Worm (Caenorhabditis elegans) whole organism, mixed stage, embryonic: ENCODE data around the gene F20C5.5.
A peak's percentile ranks its signal among the peaks of the same experiment; 100 is the strongest.

Experiments
- blmp-1 ChIP-seq: fragments of 150-350 bp; optimal IDR thresholded peaks from 2 replicates; lab custom pipeline; 2014; ENCODE audit warnings: missing biosample characterization, missing genetic modification characterization
- elt-1 ChIP-seq: sonication (generic microtip); optimal IDR thresholded peaks from 2 replicates; lab custom pipeline; 2017; ENCODE audit warnings: missing genetic modification characterization, mild to moderate bottlenecking, missing compliant biosample characterization, antibody characterized with exemption, moderate library complexity, borderline replicate concordance; ENCODE audit not compliant: insufficient read depth
- lsy-2 ChIP-seq: fragments of 150-350 bp; optimal IDR thresholded peaks from 2 replicates; lab custom pipeline; 2014; ENCODE audit warnings: missing biosample characterization, missing genetic modification characterization
- mep-1 ChIP-seq: fragments of 150-350 bp; optimal IDR thresholded peaks from 2 replicates; lab custom pipeline; 2017; ENCODE audit warnings: missing biosample characterization, missing genetic modification reagents, missing genetic modification characterization, inconsistent platforms
- nhr-76 ChIP-seq: sonication (generic microtip); optimal IDR thresholded peaks from 2 replicates; lab custom pipeline; 2017; ENCODE audit warnings: missing biosample characterization, missing genetic modification characterization
- pha-4 ChIP-seq: fragments of 150-350 bp; optimal IDR thresholded peaks from 2 replicates; lab custom pipeline; 2018; ENCODE audit warnings: missing biosample characterization, missing genetic modification reagents, missing genetic modification characterization
- sem-2 ChIP-seq: fragments of 200-800 bp; sonication (Bioruptor generic); optimal IDR thresholded peaks from 2 replicates; lab custom pipeline; 2018; ENCODE audit warnings: mild to moderate bottlenecking, missing genetic modification characterization, missing compliant biosample characterization
- snpc-4 ChIP-seq: fragments of 150-350 bp; optimal IDR thresholded peaks from 2 replicates; lab custom pipeline; 2014; ENCODE audit warnings: missing biosample characterization, missing genetic modification characterization
- sptf-1 ChIP-seq: sonication (generic microtip); optimal IDR thresholded peaks from 2 replicates; lab custom pipeline; 2017; ENCODE audit warnings: mild to moderate bottlenecking, missing genetic modification characterization, moderate library complexity, missing compliant biosample characterization
- unc-62 ChIP-seq: fragments of 150-350 bp; optimal IDR thresholded peaks from 2 replicates; lab custom pipeline; 2014; ENCODE audit warnings: missing biosample characterization, missing genetic modification reagents, missing genetic modification characterization
- zip-8 ChIP-seq: fragments of 150-350 bp; optimal IDR thresholded peaks from 2 replicates; lab custom pipeline; 2014; ENCODE audit warnings: missing biosample characterization, missing genetic modification characterization
- ztf-11 ChIP-seq: fragments of 150-350 bp; optimal IDR thresholded peaks from 2 replicates; lab custom pipeline; 2014; ENCODE audit warnings: missing biosample characterization, missing genetic modification characterization

DNA sequence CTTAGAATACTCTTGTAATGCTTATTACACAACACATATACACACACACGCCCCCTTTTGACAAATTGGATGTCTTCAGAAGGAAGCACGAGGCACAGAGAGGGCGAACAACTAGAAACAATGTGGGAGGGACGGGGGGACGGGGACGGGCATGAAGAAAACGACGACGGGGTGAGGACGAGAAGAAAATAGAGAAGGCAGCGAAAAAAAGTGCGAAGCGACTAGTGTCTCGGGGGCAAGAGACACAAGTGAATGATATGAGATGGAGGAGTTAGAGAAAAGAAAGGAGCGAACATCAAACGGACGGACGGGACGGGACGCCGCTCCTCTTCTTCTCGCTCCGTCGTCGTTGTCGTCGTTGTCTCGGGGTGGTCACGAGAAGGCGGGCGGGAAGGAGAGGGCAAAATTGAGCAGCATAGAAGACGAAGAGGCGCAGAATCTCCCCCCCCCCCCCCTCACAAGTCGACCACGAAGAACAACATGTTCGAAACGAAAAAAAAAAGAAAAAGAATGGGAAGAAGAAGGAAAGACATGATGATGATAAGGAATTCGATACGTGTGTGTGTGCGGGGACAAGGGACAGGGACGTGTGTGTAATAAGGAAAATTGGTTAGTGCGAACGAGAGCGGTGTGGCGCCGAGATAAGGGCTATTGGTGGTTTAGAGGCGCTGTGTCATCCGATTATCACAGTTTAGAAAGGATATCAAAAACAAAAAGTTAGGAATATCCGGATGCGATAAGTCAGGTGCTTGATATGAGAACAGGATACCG, 25.6 kb upstream of the F20C5.5 start:
- TF ChIP-seq unc-62 (GFP tag; lab: Kevin White, UChicago) (no peak), sptf-1 (tag; lab: Kevin White, UChicago) (peak; percentile 35), elt-1 (tag; lab: Kevin White, UChicago) (no peak), sem-2 (GFP tag; lab: Kevin White, UChicago) (no peak), lsy-2 (tag; lab: Kevin White, UChicago) (no peak), blmp-1 (tag; lab: Kevin White, UChicago) (no peak), zip-8 (tag; lab: Kevin White, UChicago) (no peak), pha-4 (no peak), ztf-11 (tag; lab: Kevin White, UChicago) (no peak), snpc-4 (no peak), mep-1 (tag; lab: Kevin White, UChicago) (no peak), nhr-76 (tag; lab: Kevin White, UChicago) (no peak)
